Fruit fly (Drosophila melanogaster) whole organism, embryonic: ENCODE results near the gene CheA7a.

Experiments used
- Aef1 ChIP-seq: fragments of 200-800 bp; sonication (Bioruptor generic); IDR thresholded peaks from 3 replicates; pipeline ENCODE4 v1.3.6; 2022; ENCODE audit warnings: missing biosample characterization, missing genetic modification characterization
- CG13624 ChIP-seq: fragments of 200-800 bp; sonication (Bioruptor generic); optimal IDR thresholded peaks from 2 replicates; lab custom pipeline; 2016; ENCODE audit warnings: missing biosample characterization, missing genetic modification characterization
- CG16863 ChIP-seq: fragments of 200-800 bp; sonication (Bioruptor generic); optimal IDR thresholded peaks from 3 replicates; lab custom pipeline; 2016; ENCODE audit warnings: missing biosample characterization, missing genetic modification characterization
- CG3065 ChIP-seq: fragments of 200-800 bp; sonication (Bioruptor generic); optimal IDR thresholded peaks from 2 replicates; lab custom pipeline; 2016; ENCODE audit warnings: missing biosample characterization, missing genetic modification characterization
- CG3726 ChIP-seq: fragments of 200-800 bp; sonication (Bioruptor generic); IDR thresholded peaks from 3 replicates; pipeline ENCODE4, ENCODE4 v1.3.6; 2022; ENCODE audit warnings: missing biosample characterization, missing genetic modification characterization
- CG3838 ChIP-seq: fragments of 200-800 bp; sonication (Bioruptor generic); optimal IDR thresholded peaks from 3 replicates; lab custom pipeline; 2016; ENCODE audit warnings: missing biosample characterization, missing genetic modification characterization
- CG6689 ChIP-seq: fragments of 200-800 bp; sonication (Bioruptor generic); IDR thresholded peaks from 2 replicates; pipeline ENCODE4 v1.3.6; 2022; ENCODE audit warnings: missing biosample characterization, missing genetic modification characterization
- CG6765 ChIP-seq: fragments of 200-800 bp; sonication (Bioruptor generic); optimal IDR thresholded peaks from 3 replicates; lab custom pipeline; 2017; ENCODE audit warnings: missing biosample characterization, mild to moderate bottlenecking, missing genetic modification characterization
- CG7556 ChIP-seq: fragments of 200-800 bp; sonication (Bioruptor generic); optimal IDR thresholded peaks from 2 replicates; lab custom pipeline; 2017; ENCODE audit warnings: missing biosample characterization, mild to moderate bottlenecking, missing genetic modification characterization
- CG8359 ChIP-seq: fragments of 200-800 bp; sonication (Bioruptor generic); optimal IDR thresholded peaks from 2 replicates; lab custom pipeline; 2017; ENCODE audit warnings: missing biosample characterization, mild to moderate bottlenecking, missing genetic modification characterization, borderline replicate concordance
- CG9817 ChIP-seq: fragments of 200-800 bp; sonication (Bioruptor generic); optimal IDR thresholded peaks from 2 replicates; lab custom pipeline; 2018; ENCODE audit warnings: missing biosample characterization, mild to moderate bottlenecking, missing genetic modification characterization, moderate library complexity
- D ChIP-seq, 2 experiments: fragments of 200-800 bp in 1 of 2; fragments of >200 bp in 1 of 2; sonication (Bioruptor generic) in 1 of 2; optimal IDR thresholded peaks; 2 replicates in 1 of 2; 3 replicates in 1 of 2; lab custom pipeline; 2017; ENCODE audit warnings: mild to moderate bottlenecking in 1 of 2, missing biosample characterization in 1 of 2, missing genetic modification characterization in 1 of 2, missing genetic modification reagents in 1 of 2
- Deaf1 ChIP-seq: fragments of 200-800 bp; optimal IDR thresholded peaks from 3 replicates; lab custom pipeline; 2019; ENCODE audit warnings: missing biosample characterization, mild to moderate bottlenecking, missing genetic modification characterization, moderate library complexity
- Dref ChIP-seq: fragments of 200-800 bp; sonication (Bioruptor generic); IDR thresholded peaks from 2 replicates; pipeline ENCODE4 v1.3.6; 2022; ENCODE audit warnings: missing biosample characterization, missing genetic modification characterization
- Drgx ChIP-seq: fragments of 200-800 bp; sonication (Bioruptor generic); IDR thresholded peaks from 2 replicates; pipeline ENCODE4 v1.3.6; 2022; ENCODE audit warnings: missing biosample characterization, missing genetic modification characterization
- Hr78 ChIP-seq, 2 experiments: fragments of 200-800 bp in 1 of 2; fragments of >200 bp in 1 of 2; sonication (Bioruptor generic) in 1 of 2; optimal IDR thresholded peaks; 2 replicates each; lab custom pipeline; 2017 to 2019; ENCODE audit warnings: missing biosample characterization in 2 of 2, missing genetic modification characterization in 2 of 2, mild to moderate bottlenecking in 1 of 2, moderate library complexity in 1 of 2
- MESR4 ChIP-seq: fragments of 200-800 bp; sonication (Bioruptor generic); optimal IDR thresholded peaks from 2 replicates; lab custom pipeline; 2018; ENCODE audit warnings: missing biosample characterization, mild to moderate bottlenecking, missing genetic modification characterization, moderate library complexity
- Nf-YA ChIP-seq: fragments of 200-800 bp; sonication (Bioruptor generic); IDR thresholded peaks from 2 replicates; pipeline ENCODE4 v1.3.6; 2022; ENCODE audit warnings: missing biosample characterization, missing genetic modification characterization
- Pdp1 ChIP-seq, 2 experiments: fragments of 200-800 bp; sonication (Bioruptor generic); optimal IDR thresholded peaks; 3 replicates each; lab custom pipeline; 2016; ENCODE audit warnings: missing biosample characterization in 2 of 2, missing genetic modification characterization in 2 of 2, mild to moderate bottlenecking in 1 of 2, moderate library complexity in 1 of 2
- Six4 ChIP-seq: fragments of 200-800 bp; sonication (Bioruptor generic); optimal IDR thresholded peaks from 2 replicates; lab custom pipeline; 2016; ENCODE audit warnings: missing biosample characterization, missing genetic modification characterization
- ase ChIP-seq: fragments of 200-800 bp; sonication (Bioruptor generic); IDR thresholded peaks from 3 replicates; pipeline ENCODE4 v1.3.6; 2022; ENCODE audit warnings: missing biosample characterization, missing genetic modification characterization
- bigmax ChIP-seq: fragments of 200-800 bp; sonication (Bioruptor generic); optimal IDR thresholded peaks from 2 replicates; lab custom pipeline; 2018; ENCODE audit warnings: missing biosample characterization, mild to moderate bottlenecking, missing genetic modification characterization
- btn ChIP-seq: fragments of 200-800 bp; sonication (Bioruptor generic); optimal IDR thresholded peaks from 2 replicates; lab custom pipeline; 2016; ENCODE audit warnings: missing biosample characterization, missing genetic modification characterization
- cwo ChIP-seq: fragments of 200-800 bp; sonication (Bioruptor generic); optimal IDR thresholded peaks from 3 replicates; lab custom pipeline; 2017; ENCODE audit warnings: missing biosample characterization, missing genetic modification characterization, mild to moderate bottlenecking, moderate library complexity, missing genetic modification reagents
- emc ChIP-seq: fragments of 200-800 bp; sonication (Bioruptor generic); optimal IDR thresholded peaks from 2 replicates; lab custom pipeline; 2016; ENCODE audit warnings: missing biosample characterization, missing genetic modification characterization
- exex ChIP-seq: fragments of 200-800 bp; sonication (Bioruptor generic); optimal IDR thresholded peaks from 4 replicates; lab custom pipeline; 2018; ENCODE audit warnings: missing biosample characterization, mild to moderate bottlenecking, missing genetic modification characterization, moderate library complexity
- eyg ChIP-seq: fragments of 200-800 bp; sonication (Bioruptor generic); optimal IDR thresholded peaks from 3 replicates; lab custom pipeline; 2016; ENCODE audit warnings: missing biosample characterization, missing genetic modification characterization
- fru ChIP-seq: fragments of >200 bp; optimal IDR thresholded peaks from 2 replicates; lab custom pipeline; 2017
- gcm ChIP-seq: fragments of 200-800 bp; sonication (Bioruptor generic); optimal IDR thresholded peaks from 2 replicates; lab custom pipeline; 2019; ENCODE audit warnings: missing biosample characterization, mild to moderate bottlenecking, missing genetic modification characterization, moderate library complexity
- grn ChIP-seq: fragments of 200-800 bp; sonication (Bioruptor generic); optimal IDR thresholded peaks from 3 replicates; lab custom pipeline; 2017; ENCODE audit warnings: missing biosample characterization, missing genetic modification characterization
- pan ChIP-seq, 4 experiments: fragments of >200 bp in 3 of 4; fragments of 200-800 bp in 1 of 4; sonication (Bioruptor generic) in 1 of 4; optimal IDR thresholded peaks in 3 of 4; IDR thresholded peaks in 1 of 4; 2 replicates each; pipeline versions ENCODE4 v1.3.6 to Lab custom; 2017 to 2022; ENCODE audit warnings: missing biosample characterization in 2 of 4, missing genetic modification characterization in 2 of 4, mixed read lengths in 1 of 4
- peb ChIP-seq: fragments of 200-800 bp; sonication (Bioruptor generic); IDR thresholded peaks from 2 replicates; pipeline ENCODE4 v1.3.6; 2022; ENCODE audit warnings: missing biosample characterization, missing genetic modification characterization
- pfk ChIP-seq: fragments of 200-800 bp; sonication (Bioruptor generic); optimal IDR thresholded peaks from 2 replicates; lab custom pipeline; 2018; ENCODE audit warnings: missing biosample characterization, mild to moderate bottlenecking, missing genetic modification characterization, moderate library complexity
- scrt ChIP-seq: fragments of 200-800 bp; sonication (Bioruptor generic); optimal IDR thresholded peaks from 2 replicates; lab custom pipeline; 2018; ENCODE audit warnings: missing biosample characterization, mild to moderate bottlenecking, missing genetic modification characterization, moderate library complexity
- sim ChIP-seq: fragments of 200-800 bp; sonication (Bioruptor generic); IDR thresholded peaks from 2 replicates; pipeline ENCODE4 v1.3.6; 2022; ENCODE audit warnings: missing biosample characterization, missing genetic modification characterization
- sr ChIP-seq: fragments of 200-800 bp; sonication (Bioruptor generic); IDR thresholded peaks from 3 replicates; pipeline ENCODE4 v1.3.6; 2022; ENCODE audit warnings: missing biosample characterization, missing genetic modification characterization
- tio ChIP-seq: fragments of 200-800 bp; sonication (Bioruptor generic); optimal IDR thresholded peaks from 2 replicates; lab custom pipeline; 2017; ENCODE audit warnings: missing biosample characterization, missing genetic modification characterization, inconsistent platforms
- toy ChIP-seq: fragments of 200-800 bp; sonication (Bioruptor generic); IDR thresholded peaks from 2 replicates; pipeline ENCODE4 v1.3.6; 2022; ENCODE audit warnings: missing biosample characterization, missing genetic modification characterization

The CheA7a gene

dm6 chrX:7333298-7333743, 44.6 kb upstream of the CheA7a start (continued):
- TF ChIP-seq CG7556 (GFP tag; lab: Kevin White, UChicago) (no peak), toy (no peak), Dref (no peak), tio (GFP tag; lab: Kevin White, UChicago) (no peak), peb (GFP tag; lab: Robert Waterston, UW) (0 out of 2 replicates have a peak, but pooled peaks have one; percentile 11), CG6765 (GFP tag; lab: Kevin White, UChicago) (no peak), Nf-YA (GFP tag; lab: Robert Waterston, UW) (no peak), Six4 (GFP tag; lab: Kevin White, UChicago) (peak; percentile 1), fru (lab: Kevin White, UChicago) (no peak), emc (no peak), D (optimal IDR thresholded peaks at IDR 0.05; lab: Kevin White, UChicago) (no peak), D (GFP tag; optimal IDR thresholded peaks at IDR 0.05; lab: Kevin White, UChicago) (peak; percentile 39), CG9817 (no peak), CG13624 (GFP tag; lab: Kevin White, UChicago) (no peak), CG6689 (GFP tag; lab: Robert Waterston, UW) (no peak), pan (optimal IDR thresholded peaks at IDR 0.05; lab: Kevin White, UChicago) (no peak), pan (GFP tag; optimal IDR thresholded peaks at IDR 0.05 in 1 of 2, IDR thresholded peaks at IDR 0.05 in 1 of 2) (peak in 1 of 2 experiments; percentile 54), Aef1 (GFP tag; lab: Robert Waterston, UW) (no peak), Drgx (GFP tag; lab: Robert Waterston, UW) (no peak), gcm (GFP tag; lab: Kevin White, UChicago) (no peak), eyg (GFP tag; lab: Kevin White, UChicago) (no peak), CG3065 (GFP tag; lab: Kevin White, UChicago) (peak; percentile 25), scrt (no peak), Deaf1 (tag; lab: Kevin White, UChicago) (no peak), Hr78 (GFP tag; optimal IDR thresholded peaks at IDR 0.05; lab: Kevin White, UChicago) (no peak), sim (GFP tag; lab: Robert Waterston, UW) (peak; percentile 49; the same call in 1 of the 2 replicates), exex (tag; lab: Kevin White, UChicago) (peak; percentile 67), ase (GFP tag; lab: Robert Waterston, UW) (no peak; the same call in 2 of the 3 replicates), sr (GFP tag; lab: Robert Waterston, UW) (no peak), bigmax (no peak), Pdp1 (GFP tag; optimal IDR thresholded peaks at IDR 0.05; lab: Kevin White, UChicago) (peak in 1 of 2 experiments; percentile 61), CG16863 (GFP tag; lab: Kevin White, UChicago) (no peak), grn (GFP tag; lab: Kevin White, UChicago) (peak; percentile 31), pfk (GFP tag; lab: Kevin White, UChicago) (peak; percentile 16), MESR4 (GFP tag; lab: Kevin White, UChicago) (no peak), CG3726 (GFP tag; lab: Robert Waterston, UW) (no peak), btn (GFP tag; lab: Kevin White, UChicago) (no peak), cwo (GFP tag; lab: Kevin White, UChicago) (no peak), CG8359 (no peak), CG3838 (GFP tag; lab: Kevin White, UChicago) (peak; percentile 56)
